Fruit fly (Drosophila melanogaster): ENCODE measurements around the gene CG13308.

- TF ChIP-seq ttk (optimal IDR thresholded peaks at IDR 0.05) (no peak), psq (optimal IDR thresholded peaks at IDR 0.05) (no peak), Myc (optimal IDR thresholded peaks at IDR 0.05) (no peak), insv (optimal IDR thresholded peaks at IDR 0.05) (no peak), h (optimal IDR thresholded peaks at IDR 0.05) (no peak), Sin3A (optimal IDR thresholded peaks at IDR 0.05) (no peak)
These were observed 16.7 kb downstream of the CG13308 start for dm6 chr3L:8825030-8825407.

All from Kc167 (cell line).